Fruit fly (Drosophila melanogaster) whole organism: Measurements from ENCODE around the gene CG44088.
A peak's percentile ranks its signal among the peaks of the same experiment; 100 is the strongest.

Experiments used
- CG8478 ChIP-seq: fragments of >200 bp; optimal IDR thresholded peaks from 2 replicates; lab custom pipeline; 2018; ENCODE audit warnings: inconsistent platforms
- Dll ChIP-seq: fragments of >200 bp; optimal IDR thresholded peaks from 2 replicates; lab custom pipeline; 2017
- EcR ChIP-seq, 2 experiments: fragments of >200 bp; optimal IDR thresholded peaks; 2 replicates each; lab custom pipeline; 2017; ENCODE audit warnings: missing biosample characterization in 2 of 2, missing genetic modification characterization in 2 of 2, missing genetic modification reagents in 2 of 2
- pan ChIP-seq: fragments of >200 bp; optimal IDR thresholded peaks from 2 replicates; lab custom pipeline; 2017
- psq ChIP-seq: fragments of >200 bp; optimal IDR thresholded peaks from 2 replicates; lab custom pipeline; 2017
- usp ChIP-seq: fragments of >200 bp; optimal IDR thresholded peaks from 2 replicates; lab custom pipeline; 2017; ENCODE audit warnings: missing biosample characterization, missing genetic modification characterization, mixed read lengths

The CG44088 gene

dm6 chr3R:4748888-4749717 lies 25.8 kb downstream of the CG44088 start, which contains the start of gene tacc:
Gene tacc, minus strand, starts transcription at chr3R:4749056.
- no peak for TF ChIP-seq Dll (lab: Kevin White, UChicago)
- no peak for TF ChIP-seq pan (lab: Kevin White, UChicago)
- TF ChIP-seq EcR (GFP tag; optimal IDR thresholded peaks at IDR 0.05; lab: Kevin White, UChicago): no peak
- no peak for TF ChIP-seq psq (lab: Kevin White, UChicago)
- TF ChIP-seq usp (GFP tag; lab: Kevin White, UChicago): no peak
- no peak for TF ChIP-seq CG8478 (lab: Kevin White, UChicago)

DNA sequence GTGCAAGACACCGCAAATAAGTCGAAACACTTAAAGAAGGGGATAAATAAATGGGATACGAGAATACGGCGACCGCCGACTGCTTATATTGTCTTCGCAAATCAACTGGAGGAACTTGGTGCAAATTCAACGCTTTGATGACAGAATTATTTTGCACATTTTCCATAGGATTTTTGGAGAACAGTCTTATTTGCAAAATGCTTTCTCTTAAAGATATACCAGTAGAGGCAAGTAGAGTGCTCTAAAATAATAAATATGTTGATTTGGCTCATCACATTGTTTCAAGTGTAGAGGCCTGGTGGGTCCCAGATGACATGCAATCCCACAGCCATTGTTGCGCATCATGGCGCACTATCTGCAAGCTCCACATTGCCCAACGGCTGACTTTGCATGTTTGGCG lies 27.6 kb downstream of the CG44088 start:
- TF ChIP-seq psq (lab: Kevin White, UChicago) (no peak), EcR (GFP tag; optimal IDR thresholded peaks at IDR 0.05; lab: Kevin White, UChicago) (no peak), pan (lab: Kevin White, UChicago) (no peak), Dll (lab: Kevin White, UChicago) (no peak), usp (GFP tag; lab: Kevin White, UChicago) (no peak), CG8478 (lab: Kevin White, UChicago) (no peak)

- no peak for TF ChIP-seq CG8478 (lab: Kevin White, UChicago)
- TF ChIP-seq usp (GFP tag; lab: Kevin White, UChicago): no peak
- TF ChIP-seq EcR (GFP tag; optimal IDR thresholded peaks at IDR 0.05; lab: Kevin White, UChicago): no peak
- TF ChIP-seq pan (lab: Kevin White, UChicago): no peak
- no peak for TF ChIP-seq psq (lab: Kevin White, UChicago)
- TF ChIP-seq Dll (lab: Kevin White, UChicago): no peak
Measured at dm6 chr3R:4746189-4746771, 28.6 kb downstream of the CG44088 start.

DNA sequence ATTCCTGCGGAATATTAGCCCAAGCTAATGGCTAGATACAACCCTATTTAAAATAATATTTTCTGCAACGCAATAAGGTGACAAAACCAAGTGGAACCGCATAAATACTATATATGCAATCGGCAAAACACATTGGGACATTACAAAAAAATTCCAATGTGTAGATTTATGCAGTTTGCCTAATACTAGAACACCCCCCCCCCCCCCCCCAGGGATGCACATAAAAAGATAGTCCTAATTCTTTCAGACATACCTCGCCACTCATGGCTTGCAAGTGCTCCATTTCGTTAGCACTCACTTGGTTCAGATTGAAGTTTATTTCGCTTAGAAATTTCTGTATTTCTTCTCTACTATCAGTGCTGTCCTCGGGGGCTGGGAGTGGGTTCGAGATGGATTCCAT lies 29.3 kb downstream of the CG44088 start:
- no peak for TF ChIP-seq usp (GFP tag; lab: Kevin White, UChicago)
- no peak for TF ChIP-seq pan (lab: Kevin White, UChicago)
- no peak for TF ChIP-seq CG8478 (lab: Kevin White, UChicago)
- no peak for TF ChIP-seq psq (lab: Kevin White, UChicago)
- no peak for TF ChIP-seq Dll (lab: Kevin White, UChicago)
- TF ChIP-seq EcR (GFP tag; optimal IDR thresholded peaks at IDR 0.05; lab: Kevin White, UChicago): no peak

DNA sequence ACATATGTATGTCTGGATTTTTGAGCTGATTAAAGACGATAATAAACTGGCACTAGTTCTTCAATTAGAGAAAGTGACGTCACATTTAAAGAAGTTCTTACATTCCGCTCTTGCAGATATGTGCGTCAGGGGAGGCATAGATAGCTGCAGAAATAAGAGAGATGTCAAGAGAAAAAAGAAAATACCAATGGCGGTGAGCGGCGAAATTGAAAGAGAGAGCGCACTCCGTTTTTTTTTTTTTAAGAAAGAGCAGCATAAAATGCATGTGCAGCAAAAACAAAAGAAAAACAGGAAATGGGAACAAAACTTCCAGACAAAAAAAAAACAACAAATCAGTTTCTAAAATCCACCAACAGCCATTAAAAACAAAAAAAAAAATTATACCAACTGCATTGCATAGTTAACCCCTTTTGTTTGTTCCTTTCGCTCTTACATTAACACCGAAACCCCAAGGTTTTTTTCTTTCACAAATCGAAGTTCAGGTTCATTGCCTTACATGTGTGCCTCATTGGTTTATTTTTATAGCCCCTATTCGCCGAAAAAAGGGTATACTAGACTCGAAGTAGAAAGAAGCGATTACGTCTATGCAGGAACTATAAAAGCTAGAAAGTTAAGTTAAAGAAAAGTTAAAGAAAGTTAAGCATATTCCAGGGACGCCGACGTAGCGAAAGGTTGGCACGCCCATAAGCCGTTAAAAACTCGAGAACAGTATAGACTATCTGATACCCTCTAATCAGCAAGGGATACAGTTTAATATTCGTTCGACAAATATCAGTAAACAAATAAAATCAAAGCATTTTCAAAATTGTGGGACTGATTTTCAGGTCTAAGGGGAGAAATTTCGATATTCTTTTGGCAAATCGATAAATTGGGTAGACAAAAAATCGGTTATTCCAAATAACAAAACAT lies 34.0 kb downstream of the CG44088 start:
- TF ChIP-seq EcR (GFP tag; optimal IDR thresholded peaks at IDR 0.05; lab: Kevin White, UChicago): peak in 1 of 2 experiments; percentile 60
- TF ChIP-seq Dll (lab: Kevin White, UChicago): no peak
- no peak for TF ChIP-seq usp (GFP tag; lab: Kevin White, UChicago)

DNA sequence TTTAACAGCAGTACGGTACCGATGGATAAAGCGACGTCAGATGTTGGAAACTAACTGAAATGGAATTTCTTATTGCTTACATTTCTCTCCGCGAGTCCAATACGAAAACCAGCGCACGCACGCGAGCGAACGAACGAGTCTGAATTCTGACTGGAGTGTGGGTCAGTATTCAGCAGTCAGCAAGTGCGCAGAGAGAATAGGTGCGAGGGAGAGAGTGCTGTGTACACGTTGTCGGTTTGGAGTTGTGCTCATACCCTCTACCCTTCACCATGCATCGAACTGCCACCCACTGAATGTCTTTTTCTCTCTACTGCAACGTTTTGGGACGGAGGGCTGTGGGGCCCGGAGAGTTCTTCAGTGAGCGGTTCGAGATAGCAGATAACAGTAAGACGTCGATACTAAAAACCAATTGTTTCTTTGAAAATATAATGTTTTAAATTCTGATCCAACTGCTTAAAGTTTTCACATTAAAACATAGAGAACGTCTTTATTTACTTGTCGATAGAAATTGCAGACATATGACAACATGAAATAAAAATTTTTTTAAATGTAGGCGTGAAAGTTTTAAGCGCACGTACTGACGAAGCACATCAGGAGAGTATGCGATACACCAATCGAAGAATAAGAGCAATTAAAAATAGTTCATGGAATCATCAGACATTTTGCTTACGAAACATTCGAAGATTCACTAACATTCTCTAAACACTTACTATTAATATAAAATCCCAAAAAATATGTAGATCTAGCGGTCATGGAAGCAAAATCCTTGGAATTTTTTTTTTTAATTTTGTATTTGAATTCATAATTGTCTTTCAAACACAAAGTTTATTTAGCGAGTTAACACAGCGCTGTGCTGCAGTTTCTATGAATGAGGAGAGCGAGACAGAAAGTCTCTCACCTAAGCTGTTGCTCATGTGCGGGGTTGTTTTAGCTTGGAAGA lies 35.1 kb downstream of the CG44088 start:
- TF ChIP-seq EcR (GFP tag; optimal IDR thresholded peaks at IDR 0.05; lab: Kevin White, UChicago) (no peak), CG8478 (lab: Kevin White, UChicago) (no peak), pan (lab: Kevin White, UChicago) (no peak), psq (lab: Kevin White, UChicago) (no peak), Dll (lab: Kevin White, UChicago) (no peak), usp (GFP tag; lab: Kevin White, UChicago) (no peak)

DNA sequence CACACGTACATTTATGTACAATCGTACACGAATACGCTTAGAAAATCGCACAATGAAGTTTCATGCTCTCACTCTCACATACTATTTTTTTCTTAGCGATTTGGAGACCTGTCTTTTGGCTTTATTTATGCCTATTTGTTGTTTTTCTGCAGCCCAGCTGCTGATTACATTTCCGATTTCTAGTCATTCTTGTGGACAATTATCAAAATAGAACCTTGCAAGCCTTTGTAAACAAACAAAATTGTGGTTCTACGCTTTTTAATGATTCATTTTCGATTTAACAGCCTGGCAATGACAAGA lies 35.7 kb downstream of the CG44088 start:
- TF ChIP-seq CG8478 (lab: Kevin White, UChicago): no peak
- TF ChIP-seq psq (lab: Kevin White, UChicago): no peak
- TF ChIP-seq EcR (GFP tag; optimal IDR thresholded peaks at IDR 0.05; lab: Kevin White, UChicago): no peak
- no peak for TF ChIP-seq pan (lab: Kevin White, UChicago)
- TF ChIP-seq Dll (lab: Kevin White, UChicago): no peak
- TF ChIP-seq usp (GFP tag; lab: Kevin White, UChicago): no peak

dm6 chr3R:4738494-4739191 lies 36.2 kb downstream of the CG44088 start:
- TF ChIP-seq CG8478 (lab: Kevin White, UChicago) (no peak), pan (lab: Kevin White, UChicago) (peak; percentile 25), usp (GFP tag; lab: Kevin White, UChicago) (no peak)

dm6 chr3R:4731828-4732657 lies 42.8 kb downstream of the CG44088 start, which contains the start of gene Nep2:
Gene Nep2, minus strand, starts transcription at chr3R:4731878.
- TF ChIP-seq usp (GFP tag; lab: Kevin White, UChicago) (no peak), Dll (lab: Kevin White, UChicago) (no peak), EcR (GFP tag; optimal IDR thresholded peaks at IDR 0.05; lab: Kevin White, UChicago) (no peak), pan (lab: Kevin White, UChicago) (no peak), psq (lab: Kevin White, UChicago) (no peak), CG8478 (lab: Kevin White, UChicago) (no peak)
